Worm (Caenorhabditis elegans) whole organism, L4 larva: ENCODE measurements around the gene C50E3.9.
A peak's percentile ranks its signal among the peaks of the same experiment; 100 is the strongest.

Experiments
- F49E8.2 ChIP-seq: sonication (generic microtip); optimal IDR thresholded peaks from 2 replicates; lab custom pipeline; 2016; ENCODE audit warnings: missing compliant biosample characterization, mild to moderate bottlenecking, missing genetic modification characterization, borderline replicate concordance
- Y48G9A.11 ChIP-seq: fragments of 200-800 bp; sonication (Bioruptor generic); IDR thresholded peaks from 2 replicates; pipeline ENCODE4 v1.3.6; 2022; ENCODE audit warnings: missing genetic modification reagents, missing genetic modification characterization, missing compliant biosample characterization
- aha-1 ChIP-seq: fragments of 150-350 bp; peaks from one replicate; lab custom pipeline; 2014; ENCODE audit warnings: missing biosample characterization, missing genetic modification characterization
- aly-2 ChIP-seq: sonication (generic microtip); optimal IDR thresholded peaks from 2 replicates; lab custom pipeline; 2018; ENCODE audit warnings: missing biosample characterization, missing genetic modification characterization
- arid-1 ChIP-seq: fragments of 200-800 bp; sonication (Bioruptor generic); conservative IDR thresholded peaks from 2 replicates; pipeline ENCODE4 v1.3.6; 2022; ENCODE audit warnings: missing genetic modification reagents, missing genetic modification characterization, missing compliant biosample characterization
- attf-4 ChIP-seq: sonication (generic microtip); optimal IDR thresholded peaks from 3 replicates; lab custom pipeline; 2017; ENCODE audit warnings: missing biosample characterization, missing genetic modification characterization
- ceh-28 ChIP-seq: fragments of 150-350 bp; optimal IDR thresholded peaks from 2 replicates; lab custom pipeline; 2014; ENCODE audit warnings: missing biosample characterization, missing genetic modification reagents, missing genetic modification characterization
- ceh-62 ChIP-seq: sonication (generic microtip); optimal IDR thresholded peaks from 2 replicates; lab custom pipeline; 2017; ENCODE audit warnings: missing biosample characterization, missing genetic modification characterization
- ces-1 ChIP-seq: fragments of 150-350 bp; sonication (generic microtip); optimal IDR thresholded peaks from 4 replicates; lab custom pipeline; 2014; ENCODE audit warnings: missing biosample characterization, missing genetic modification reagents, missing genetic modification characterization
- daf-12 ChIP-seq: fragments of 150-350 bp; optimal IDR thresholded peaks from 2 replicates; lab custom pipeline; 2014; ENCODE audit warnings: missing biosample characterization, missing genetic modification reagents, missing genetic modification characterization
- dmd-6 ChIP-seq: fragments of 200-800 bp; sonication (Bioruptor generic); IDR thresholded peaks from 2 replicates; pipeline ENCODE4 v1.3.6; 2022; ENCODE audit warnings: missing genetic modification reagents, missing genetic modification characterization, missing compliant biosample characterization
- duxl-1 ChIP-seq: sonication (generic microtip); optimal IDR thresholded peaks from 2 replicates; lab custom pipeline; 2016; ENCODE audit warnings: mild to moderate bottlenecking, missing genetic modification characterization, moderate library complexity, missing compliant biosample characterization; ENCODE audit not compliant: poor library complexity
- egl-27 ChIP-seq: sonication (generic microtip); optimal IDR thresholded peaks from 3 replicates; lab custom pipeline; 2017; ENCODE audit warnings: missing biosample characterization, missing genetic modification reagents, missing genetic modification characterization
- fkh-10 ChIP-seq: fragments of 150-350 bp; optimal IDR thresholded peaks from 2 replicates; lab custom pipeline; 2014; ENCODE audit warnings: missing biosample characterization, missing genetic modification reagents, missing genetic modification characterization
- hif-1 ChIP-seq, 2 experiments: sonication (generic microtip); optimal IDR thresholded peaks; 2 replicates each; lab custom pipeline; 2016 to 2017; ENCODE audit warnings: missing compliant biosample characterization in 2 of 2, missing genetic modification characterization in 2 of 2, missing genetic modification reagents in 2 of 2, missing genotype in 2 of 2, mild to moderate bottlenecking in 1 of 2
- hlh-11 ChIP-seq: fragments of 200-800 bp; sonication (Bioruptor generic); optimal IDR thresholded peaks from 2 replicates; lab custom pipeline; 2018; ENCODE audit warnings: mild to moderate bottlenecking, missing genetic modification characterization, missing compliant biosample characterization
- hmg-1.1 ChIP-seq: fragments of 200-800 bp; sonication (Bioruptor generic); IDR thresholded peaks from 2 replicates; pipeline ENCODE4 v1.3.6; 2022; ENCODE audit warnings: missing genetic modification reagents, missing genetic modification characterization, missing compliant biosample characterization
- lin-13 ChIP-seq: fragments of 150-350 bp; optimal IDR thresholded peaks from 2 replicates; lab custom pipeline; 2014; ENCODE audit warnings: missing biosample characterization, missing genetic modification reagents, missing genetic modification characterization
- lin-15B ChIP-seq: fragments of 150-350 bp; sonication (generic microtip); optimal IDR thresholded peaks from 3 replicates; lab custom pipeline; 2014; ENCODE audit warnings: missing biosample characterization, missing genetic modification characterization
- lin-29 ChIP-seq: fragments of 200-800 bp; sonication (Bioruptor generic); IDR thresholded peaks from 2 replicates; pipeline ENCODE4 v1.3.6; 2022; ENCODE audit warnings: missing genetic modification reagents, missing genetic modification characterization, missing compliant biosample characterization
- lin-38 ChIP-seq: fragments of 200-800 bp; sonication (Bioruptor generic); IDR thresholded peaks from 2 replicates; pipeline ENCODE4 v1.3.6; 2022; ENCODE audit warnings: missing genetic modification reagents, missing genetic modification characterization, missing compliant biosample characterization
- lin-39 ChIP-seq: fragments of 150-350 bp; optimal IDR thresholded peaks from 2 replicates; lab custom pipeline; 2014; ENCODE audit warnings: missing biosample characterization, missing genetic modification reagents, missing genetic modification characterization
- madf-9 ChIP-seq: fragments of 200-800 bp; sonication (Bioruptor generic); conservative IDR thresholded peaks from 2 replicates; pipeline ENCODE4 v1.3.6; 2022; ENCODE audit warnings: missing genetic modification reagents, missing genetic modification characterization, missing compliant biosample characterization
- mdt-29 ChIP-seq: fragments of 200-800 bp; sonication (Bioruptor generic); IDR thresholded peaks from 2 replicates; pipeline ENCODE4 v1.3.6; 2022; ENCODE audit warnings: missing genetic modification reagents, missing genetic modification characterization, missing compliant biosample characterization
- mes-2 ChIP-seq: sonication (generic microtip); optimal IDR thresholded peaks from 2 replicates; lab custom pipeline; 2016; ENCODE audit warnings: missing genotype, mild to moderate bottlenecking, missing genetic modification characterization, missing compliant biosample characterization; ENCODE audit not compliant: poor library complexity, severe bottlenecking
- mxl-2 ChIP-seq: fragments of 200-800 bp; sonication (Bioruptor generic); conservative IDR thresholded peaks from 2 replicates; pipeline ENCODE4 v1.3.6; 2022; ENCODE audit warnings: missing genetic modification reagents, missing genetic modification characterization, missing compliant biosample characterization
- nhr-111 ChIP-seq: fragments of 200-800 bp; sonication (Bioruptor generic); optimal IDR thresholded peaks from 2 replicates; lab custom pipeline; 2018; ENCODE audit warnings: mild to moderate bottlenecking, missing genetic modification characterization, missing compliant biosample characterization
- nhr-28 ChIP-seq: fragments of 150-350 bp; optimal IDR thresholded peaks from 2 replicates; lab custom pipeline; 2014; ENCODE audit warnings: missing biosample characterization, missing genetic modification characterization
- nhr-41 ChIP-seq: fragments of 200-800 bp; sonication (Bioruptor generic); IDR thresholded peaks from 2 replicates; pipeline ENCODE4 v1.3.6; 2022; ENCODE audit warnings: missing genetic modification reagents, missing genetic modification characterization, missing compliant biosample characterization
- nhr-48 ChIP-seq: sonication (generic microtip); optimal IDR thresholded peaks from 2 replicates; lab custom pipeline; 2016; ENCODE audit warnings: mild to moderate bottlenecking, missing genetic modification characterization, missing compliant biosample characterization
- nhr-6 ChIP-seq: fragments of 150-350 bp; optimal IDR thresholded peaks from 2 replicates; lab custom pipeline; 2014; ENCODE audit warnings: missing biosample characterization, missing genetic modification characterization
- pha-4 ChIP-seq, 2 experiments: fragments of 150-350 bp in 1 of 2; fragments of 200-800 bp in 1 of 2; sonication (Bioruptor generic) in 1 of 2; IDR thresholded peaks in 1 of 2; optimal IDR thresholded peaks in 1 of 2; 2 replicates each; pipeline versions ENCODE4 v1.3.6 to Lab custom; 2014 to 2022; ENCODE audit warnings: missing genetic modification characterization in 2 of 2, missing genetic modification reagents in 2 of 2, missing biosample characterization in 1 of 2, missing compliant biosample characterization in 1 of 2
- pqm-1 ChIP-seq: sonication (generic microtip); optimal IDR thresholded peaks from 2 replicates; lab custom pipeline; 2017; ENCODE audit warnings: missing biosample characterization, missing genetic modification characterization
- snpc-1.2 ChIP-seq: fragments of 200-800 bp; sonication (Bioruptor generic); IDR thresholded peaks from 2 replicates; pipeline ENCODE4 v1.3.6; 2022; ENCODE audit warnings: missing genetic modification reagents, missing genetic modification characterization, missing compliant biosample characterization
- unc-39 ChIP-seq: sonication (generic microtip); optimal IDR thresholded peaks from 2 replicates; lab custom pipeline; 2017; ENCODE audit warnings: missing biosample characterization, missing genetic modification characterization
- unc-62 ChIP-seq, 3 experiments: fragments of 150-350 bp in 1 of 3; sonication (generic microtip); optimal IDR thresholded peaks in 2 of 3; peaks in 1 of 3; 1 replicate in 1 of 3; 2 replicates in 2 of 3; lab custom pipeline; 2014 to 2017; ENCODE audit warnings: missing biosample characterization in 3 of 3, missing genetic modification characterization in 3 of 3, missing genetic modification reagents in 3 of 3, missing genotype in 1 of 3
- vab-7 ChIP-seq: fragments of 200-800 bp; sonication (Bioruptor generic); IDR thresholded peaks from 2 replicates; pipeline ENCODE4 v1.3.6; 2022; ENCODE audit warnings: missing genetic modification reagents, missing genetic modification characterization, missing compliant biosample characterization
- zfp-2 ChIP-seq: sonication (generic microtip); optimal IDR thresholded peaks from 2 replicates; lab custom pipeline; 2016; ENCODE audit warnings: mild to moderate bottlenecking, missing genetic modification characterization, missing compliant biosample characterization
- zfp-3 ChIP-seq: fragments of 200-800 bp; sonication (Bioruptor generic); conservative IDR thresholded peaks from 2 replicates; pipeline ENCODE4 v1.3.6; 2022; ENCODE audit warnings: missing genetic modification reagents, missing genetic modification characterization, missing compliant biosample characterization

The C50E3.9 gene

ce11 chrV:7643416-7643815 lies 43.4 kb upstream of the C50E3.9 start, which contains the start of gene F07C4.11:
Gene F07C4.11 (minus strand): TSS chrV:7643516.
- TF ChIP-seq pha-4 (GFP tag; IDR thresholded peaks at IDR 0.05; lab: Robert Waterston, UW) (no peak), pha-4 (tag; optimal IDR thresholded peaks at IDR 0.05; lab: Kevin White, UChicago) (no peak), lin-39 (tag; lab: Kevin White, UChicago) (no peak), arid-1 (GFP tag; lab: Robert Waterston, UW) (no peak), duxl-1 (tag; lab: Kevin White, UChicago) (no peak), egl-27 (tag; lab: Kevin White, UChicago) (no peak), mdt-29 (no peak), lin-15B (tag; lab: Kevin White, UChicago) (no peak), mes-2 (tag; lab: Kevin White, UChicago) (no peak), hif-1 (tag; optimal IDR thresholded peaks at IDR 0.05; lab: Kevin White, UChicago) (no peak), nhr-41 (GFP tag; lab: Robert Waterston, UW) (no peak), hmg-1.1 (GFP tag; lab: Robert Waterston, UW) (no peak), ceh-62 (tag; lab: Kevin White, UChicago) (no peak), hlh-11 (tag; lab: Kevin White, UChicago) (no peak), Y48G9A.11 (no peak)
- TF ChIP-seq, all 104 proteins: peak for 0

ce11 chrV:7641718-7642117 lies 41.7 kb upstream of the C50E3.9 start:
- TF ChIP-seq unc-62 (GFP tag; optimal IDR thresholded peaks at IDR 0.05 in 1 of 2; lab: Kevin White, UChicago) = peak in 1 of 2 experiments; percentile 92
- no peak for TF ChIP-seq unc-62 (tag; optimal IDR thresholded peaks at IDR 0.05; lab: Kevin White, UChicago)
- TF ChIP-seq lin-29 (GFP tag; lab: Robert Waterston, UW) = no peak
- TF ChIP-seq dmd-6 (GFP tag; lab: Robert Waterston, UW) = no peak

- no peak for TF ChIP-seq nhr-41 (GFP tag; lab: Robert Waterston, UW)
- no peak for TF ChIP-seq ceh-28 (tag; lab: Kevin White, UChicago)
- no peak for TF ChIP-seq hif-1 (tag; optimal IDR thresholded peaks at IDR 0.05; lab: Kevin White, UChicago)
- no peak for TF ChIP-seq lin-13 (GFP tag; lab: Kevin White, UChicago)
- TF ChIP-seq unc-39 (tag; lab: Kevin White, UChicago) = no peak
- no peak for TF ChIP-seq lin-15B (tag; lab: Kevin White, UChicago)
- TF ChIP-seq F49E8.2 (tag; lab: Kevin White, UChicago) = no peak
- no peak for TF ChIP-seq attf-4
- TF ChIP-seq mdt-29 = no peak
- no peak for TF ChIP-seq dmd-6 (GFP tag; lab: Robert Waterston, UW)
- no peak for TF ChIP-seq lin-38 (GFP tag; lab: Robert Waterston, UW)
- no peak for TF ChIP-seq nhr-28 (tag; lab: Kevin White, UChicago)
- TF ChIP-seq pqm-1 = no peak
These were observed 39.7 kb upstream of the C50E3.9 start, which contains the start of gene F07C4.10 for ce11 chrV:7639787-7640186. Gene F07C4.10 (minus strand): TSS chrV:7639887.

- TF ChIP-seq aha-1 (tag; lab: Kevin White, UChicago) (peak; percentile 78), unc-62 (GFP tag; optimal IDR thresholded peaks at IDR 0.05 in 1 of 2; lab: Kevin White, UChicago) (peak in 1 of 2 experiments; percentile 76), unc-62 (tag; optimal IDR thresholded peaks at IDR 0.05; lab: Kevin White, UChicago) (no peak), nhr-111 (GFP tag; lab: Kevin White, UChicago) (no peak), nhr-48 (tag; lab: Kevin White, UChicago) (no peak)
These were observed 39.3 kb upstream of the C50E3.9 start for ce11 chrV:7639356-7639755.

ce11 chrV:7637801-7638200 lies 37.8 kb upstream of the C50E3.9 start, which contains the start of gene clec-45:
Gene clec-45 (plus strand): TSS chrV:7638101.
- TF ChIP-seq egl-27 (tag; lab: Kevin White, UChicago) (no peak), vab-7 (no peak), snpc-1.2 (no peak), ceh-62 (tag; lab: Kevin White, UChicago) (no peak), nhr-6 (tag; lab: Kevin White, UChicago) (no peak), zfp-2 (tag; lab: Kevin White, UChicago) (no peak), mxl-2 (GFP tag; lab: Robert Waterston, UW) (no peak), madf-9 (no peak), mdt-29 (no peak), zfp-3 (no peak), daf-12 (tag; lab: Kevin White, UChicago) (no peak), ces-1 (GFP tag; lab: Kevin White, UChicago) (no peak), aha-1 (tag; lab: Kevin White, UChicago) (no peak), fkh-10 (no peak), nhr-48 (tag; lab: Kevin White, UChicago) (no peak), aly-2 (tag; lab: Kevin White, UChicago) (no peak)
